Fruit fly (Drosophila melanogaster) whole organism, embryonic: ENCODE data around the gene Atx-1.

Source experiments
- Asciz ChIP-seq: fragments of 200-800 bp; sonication (Bioruptor generic); optimal IDR thresholded peaks from 2 replicates; lab custom pipeline; 2017; ENCODE audit warnings: missing biosample characterization, mild to moderate bottlenecking, missing genetic modification characterization, missing genetic modification reagents
- Atf6 ChIP-seq: fragments of 200-800 bp; sonication (Bioruptor generic); IDR thresholded peaks from 2 replicates; pipeline ENCODE4 v1.3.6; 2022; ENCODE audit warnings: missing biosample characterization, missing genetic modification characterization
- B-H1 ChIP-seq: fragments of 200-800 bp; sonication (Bioruptor generic); IDR thresholded peaks from 3 replicates; pipeline ENCODE4 v1.3.6; 2022; ENCODE audit warnings: missing biosample characterization, missing genetic modification characterization
- B-H2 ChIP-seq: fragments of 200-800 bp; sonication (Bioruptor generic); optimal IDR thresholded peaks from 2 replicates; lab custom pipeline; 2018; ENCODE audit warnings: missing biosample characterization, mild to moderate bottlenecking, missing genetic modification characterization
- CG10543 ChIP-seq: fragments of 200-800 bp; sonication (Bioruptor generic); optimal IDR thresholded peaks from 3 replicates; lab custom pipeline; 2017; ENCODE audit warnings: missing biosample characterization, mild to moderate bottlenecking, missing genetic modification characterization, moderate library complexity
- CG10654 ChIP-seq: fragments of 200-800 bp; sonication (Bioruptor generic); optimal IDR thresholded peaks from 2 replicates; lab custom pipeline; 2016; ENCODE audit warnings: missing biosample characterization, missing genetic modification characterization
- CG11085 ChIP-seq: fragments of 200-800 bp; sonication (Bioruptor generic); IDR thresholded peaks from 2 replicates; pipeline ENCODE4 v1.3.6; 2022; ENCODE audit warnings: missing biosample characterization, missing genetic modification characterization
- CG12391 ChIP-seq: fragments of 200-800 bp; sonication (Bioruptor generic); optimal IDR thresholded peaks from 3 replicates; lab custom pipeline; 2018; ENCODE audit warnings: missing biosample characterization, mild to moderate bottlenecking, missing genetic modification characterization, moderate library complexity
- CG13287 ChIP-seq: fragments of 200-800 bp; sonication (Bioruptor generic); IDR thresholded peaks from 2 replicates; pipeline ENCODE4 v1.3.6; 2022; ENCODE audit warnings: missing biosample characterization, missing genetic modification characterization; ENCODE audit not compliant: partially characterized antibody
- CG13296 ChIP-seq: fragments of 200-800 bp; sonication (Bioruptor generic); optimal IDR thresholded peaks from 3 replicates; lab custom pipeline; 2018; ENCODE audit warnings: missing biosample characterization, mild to moderate bottlenecking, missing genetic modification characterization
- CG14014 ChIP-seq: fragments of 200-800 bp; sonication (Bioruptor generic); IDR thresholded peaks from 2 replicates; pipeline ENCODE4 v1.3.6; 2022; ENCODE audit warnings: missing biosample characterization, missing genetic modification characterization
- CG15073 ChIP-seq: fragments of 200-800 bp; sonication (Bioruptor generic); optimal IDR thresholded peaks from 2 replicates; lab custom pipeline; 2016; ENCODE audit warnings: missing biosample characterization, missing genetic modification characterization
- CG15269 ChIP-seq: fragments of 200-800 bp; sonication (Bioruptor generic); optimal IDR thresholded peaks from 2 replicates; lab custom pipeline; 2018; ENCODE audit warnings: missing biosample characterization, mild to moderate bottlenecking, missing genetic modification characterization, moderate library complexity
- CG15514 ChIP-seq: fragments of 200-800 bp; sonication (Bioruptor generic); optimal IDR thresholded peaks from 3 replicates; lab custom pipeline; 2017; ENCODE audit warnings: missing biosample characterization, missing genetic modification characterization, mild to moderate bottlenecking, moderate library complexity, missing genetic modification reagents
- CG16813 ChIP-seq: fragments of 200-800 bp; sonication (Bioruptor generic); IDR thresholded peaks from 3 replicates; pipeline ENCODE4 v1.3.6; 2022; ENCODE audit warnings: missing biosample characterization, missing genetic modification characterization; ENCODE audit not compliant: partially characterized antibody
- CG17361 ChIP-seq: fragments of 200-800 bp; sonication (Bioruptor generic); IDR thresholded peaks from 3 replicates; pipeline ENCODE4 v1.3.6; 2022; ENCODE audit warnings: missing biosample characterization, missing genetic modification characterization
- CG17568 ChIP-seq: fragments of 200-800 bp; sonication (Bioruptor generic); optimal IDR thresholded peaks from 2 replicates; lab custom pipeline; 2018; ENCODE audit warnings: missing biosample characterization, mild to moderate bottlenecking, missing genetic modification characterization, moderate library complexity
- CG18476 ChIP-seq: fragments of 200-800 bp; sonication (Bioruptor generic); optimal IDR thresholded peaks from 2 replicates; lab custom pipeline; 2016; ENCODE audit warnings: missing biosample characterization, mild to moderate bottlenecking, missing genetic modification characterization
- CG2120 ChIP-seq: fragments of 200-800 bp; sonication (Bioruptor generic); optimal IDR thresholded peaks from 3 replicates; lab custom pipeline; 2016; ENCODE audit warnings: missing biosample characterization, missing genetic modification characterization
- CG33213 ChIP-seq: fragments of 200-800 bp; sonication (Bioruptor generic); optimal IDR thresholded peaks from 3 replicates; lab custom pipeline; 2016; ENCODE audit warnings: missing biosample characterization, missing genetic modification characterization
- CG4707 ChIP-seq: fragments of 200-800 bp; sonication (Bioruptor generic); optimal IDR thresholded peaks from 2 replicates; lab custom pipeline; 2018; ENCODE audit warnings: missing biosample characterization, mild to moderate bottlenecking, missing genetic modification characterization, moderate library complexity
- CG6854 ChIP-seq: fragments of 200-800 bp; sonication (Bioruptor generic); optimal IDR thresholded peaks from 3 replicates; lab custom pipeline; 2017; ENCODE audit warnings: missing biosample characterization, mild to moderate bottlenecking, missing genetic modification characterization
- CG7839 ChIP-seq: fragments of 200-800 bp; sonication (Bioruptor generic); optimal IDR thresholded peaks from 3 replicates; lab custom pipeline; 2018; ENCODE audit warnings: missing biosample characterization, mild to moderate bottlenecking, missing genetic modification characterization, moderate library complexity
- CG8290 ChIP-seq, 3 experiments: fragments of 200-800 bp; sonication (Bioruptor generic); optimal IDR thresholded peaks; 2 replicates each; lab custom pipeline; 2016 to 2019; ENCODE audit warnings: missing biosample characterization in 3 of 3, missing genetic modification characterization in 3 of 3, mild to moderate bottlenecking in 2 of 3, moderate library complexity in 1 of 3
- CG8388 ChIP-seq: fragments of 200-800 bp; sonication (Bioruptor generic); optimal IDR thresholded peaks from 2 replicates; lab custom pipeline; 2019; ENCODE audit warnings: missing biosample characterization, mild to moderate bottlenecking, missing genetic modification characterization, moderate library complexity
- CG9215 ChIP-seq: fragments of 200-800 bp; sonication (Bioruptor generic); IDR thresholded peaks from 2 replicates; pipeline ENCODE4 v1.3.6; 2022; ENCODE audit warnings: missing biosample characterization, missing genetic modification characterization
- CHES-1-like ChIP-seq: fragments of 200-800 bp; sonication (Bioruptor generic); optimal IDR thresholded peaks from 2 replicates; lab custom pipeline; 2016; ENCODE audit warnings: missing biosample characterization, missing genetic modification characterization
- GATAe ChIP-seq: fragments of 200-800 bp; sonication (Bioruptor generic); conservative IDR thresholded peaks from 2 replicates; pipeline ENCODE4 v1.3.6; 2022; ENCODE audit warnings: missing biosample characterization, missing genetic modification characterization
- Hsf ChIP-seq: fragments of 200-800 bp; sonication (Bioruptor generic); optimal IDR thresholded peaks from 3 replicates; lab custom pipeline; 2016; ENCODE audit warnings: missing biosample characterization, missing genetic modification characterization
- NC2β ChIP-seq: fragments of 200-800 bp; sonication (Bioruptor generic); optimal IDR thresholded peaks from 2 replicates; lab custom pipeline; 2016; ENCODE audit warnings: missing biosample characterization, missing genetic modification characterization
- Oaz ChIP-seq: fragments of 200-800 bp; sonication (Bioruptor generic); IDR thresholded peaks from 2 replicates; pipeline ENCODE4 v1.3.6; 2022; ENCODE audit warnings: missing biosample characterization, missing genetic modification characterization
- PHDP ChIP-seq: fragments of 200-800 bp; sonication (Bioruptor generic); optimal IDR thresholded peaks from 3 replicates; lab custom pipeline; 2018; ENCODE audit warnings: missing biosample characterization, mild to moderate bottlenecking, missing genetic modification characterization, moderate library complexity
- Rfx ChIP-seq: fragments of 200-800 bp; sonication (Bioruptor generic); IDR thresholded peaks from 2 replicates; pipeline ENCODE4 v1.3.6; 2022; ENCODE audit warnings: missing biosample characterization, missing genetic modification characterization
- Ssrp ChIP-seq: fragments of 200-800 bp; sonication (Bioruptor generic); optimal IDR thresholded peaks from 2 replicates; lab custom pipeline; 2018; ENCODE audit warnings: missing biosample characterization, mild to moderate bottlenecking, missing genetic modification characterization, moderate library complexity
- abd-A ChIP-seq: fragments of 200-800 bp; sonication (Bioruptor generic); optimal IDR thresholded peaks from 3 replicates; lab custom pipeline; 2019; ENCODE audit warnings: missing biosample characterization, mild to moderate bottlenecking, missing genetic modification characterization, moderate library complexity
- aop ChIP-seq: fragments of 200-800 bp; sonication (Bioruptor generic); IDR thresholded peaks from 2 replicates; pipeline ENCODE4 v1.3.6; 2022; ENCODE audit warnings: missing biosample characterization, missing genetic modification characterization
- ato ChIP-seq: fragments of 200-800 bp; sonication (Bioruptor generic); IDR thresholded peaks from 2 replicates; pipeline ENCODE4 v1.3.6; 2022; ENCODE audit warnings: missing biosample characterization, missing genetic modification characterization; ENCODE audit not compliant: partially characterized antibody
- dan ChIP-seq: fragments of 200-800 bp; sonication (Bioruptor generic); IDR thresholded peaks from 2 replicates; pipeline ENCODE4 v1.3.6; 2022; ENCODE audit warnings: missing biosample characterization, missing genetic modification characterization
- fd3F ChIP-seq: fragments of 200-800 bp; sonication (Bioruptor generic); optimal IDR thresholded peaks from 2 replicates; lab custom pipeline; 2018; ENCODE audit warnings: missing biosample characterization, mild to moderate bottlenecking, missing genetic modification characterization, moderate library complexity
- grau ChIP-seq: fragments of 200-800 bp; optimal IDR thresholded peaks from 3 replicates; lab custom pipeline; 2019; ENCODE audit warnings: missing biosample characterization, mild to moderate bottlenecking, missing genetic modification characterization, moderate library complexity
- hth ChIP-seq: fragments of >200 bp; optimal IDR thresholded peaks from 2 replicates; lab custom pipeline; 2017; ENCODE audit warnings: inconsistent platforms
- ken ChIP-seq: fragments of 200-800 bp; sonication (Bioruptor generic); IDR thresholded peaks from 3 replicates; pipeline ENCODE4 v1.3.6; 2022; ENCODE audit warnings: missing biosample characterization, missing genetic modification characterization
- klu ChIP-seq: fragments of 200-800 bp; sonication (Bioruptor generic); IDR thresholded peaks from 2 replicates; pipeline ENCODE4 v1.3.6; 2022; ENCODE audit warnings: missing biosample characterization, missing genetic modification characterization
- odd ChIP-seq: fragments of 200-800 bp; sonication (Bioruptor generic); optimal IDR thresholded peaks from 2 replicates; lab custom pipeline; 2017; ENCODE audit warnings: missing biosample characterization, mild to moderate bottlenecking, missing genetic modification characterization
- pho ChIP-seq: fragments of 200-800 bp; sonication (Bioruptor generic); optimal IDR thresholded peaks from 2 replicates; lab custom pipeline; 2016; ENCODE audit warnings: missing biosample characterization, missing genetic modification characterization
- stc ChIP-seq: fragments of 200-800 bp; sonication (Bioruptor generic); IDR thresholded peaks from 2 replicates; pipeline ENCODE4 v1.3.6; 2022; ENCODE audit warnings: missing biosample characterization, missing genetic modification characterization
- tgo ChIP-seq: fragments of 200-800 bp; sonication (Bioruptor generic); IDR thresholded peaks from 3 replicates; pipeline ENCODE4 v1.3.6; 2022; ENCODE audit warnings: missing biosample characterization, missing genetic modification characterization
- vvl ChIP-seq: fragments of 200-800 bp; sonication (Bioruptor generic); IDR thresholded peaks from 2 replicates; pipeline ENCODE4 v1.3.6; 2022; ENCODE audit warnings: missing biosample characterization, missing genetic modification characterization

The Atx-1 gene

dm6 chrX:6855366-6856200, 32.6 kb downstream of the Atx-1 start (continued):
- TF ChIP-seq CG17568 (peak; percentile 84), CG8290 (GFP tag; optimal IDR thresholded peaks at IDR 0.05; lab: Kevin White, UChicago) (peak; percentile 60), CG8290 (tag; optimal IDR thresholded peaks at IDR 0.05; lab: Kevin White, UChicago) (peak; percentile 8 to 42), Asciz (GFP tag; lab: Kevin White, UChicago) (peak; percentile 82), CG14014 (GFP tag; lab: Robert Waterston, UW) (peak; percentile 32; the same call in 1 of the 2 replicates), CG15073 (GFP tag; lab: Kevin White, UChicago) (no peak), CG2120 (GFP tag; lab: Kevin White, UChicago) (peak; percentile 80), pho (GFP tag; lab: Kevin White, UChicago) (peak; percentile 70), Rfx (peak; percentile 26; the same call in 1 of the 2 replicates), Atf6 (peak; percentile 84), odd (GFP tag; lab: Kevin White, UChicago) (peak; percentile 83), abd-A (peak; percentile 93), CG17361 (peak; percentile 89), B-H2 (peak; percentile 14), CG6854 (GFP tag; lab: Kevin White, UChicago) (peak; percentile 67), klu (GFP tag; lab: Robert Waterston, UW) (no peak), CG13287 (GFP tag; lab: Robert Waterston, UW) (no peak), tgo (GFP tag; lab: Robert Waterston, UW) (peak; percentile 52), B-H1 (GFP tag; lab: Robert Waterston, UW) (peak; percentile 56), CG10543 (peak; percentile 81), CG16813 (no peak), CG18476 (peak; percentile 70), Hsf (GFP tag; lab: Kevin White, UChicago) (peak; percentile 88), hth (lab: Kevin White, UChicago) (no peak), PHDP (tag; lab: Kevin White, UChicago) (peak; percentile 92), CG4707 (GFP tag; lab: Kevin White, UChicago) (peak; percentile 81), fd3F (GFP tag; lab: Kevin White, UChicago) (peak; percentile 91), CG11085 (no peak), vvl (GFP tag; lab: Robert Waterston, UW) (peak; percentile 67; the same call in 1 of the 2 replicates), grau (peak; percentile 93), CG15269 (tag; lab: Kevin White, UChicago) (peak; percentile 96), CG8388 (GFP tag; lab: Kevin White, UChicago) (peak; percentile 78), Oaz (no peak; the same call in none of the 2 replicates), NC2β (peak; percentile 61), ken (GFP tag; lab: Robert Waterston, UW) (peak; percentile 65; the same call in 2 of the 3 replicates), CG12391 (tag; lab: Kevin White, UChicago) (peak; percentile 93), CG15514 (GFP tag; lab: Kevin White, UChicago) (peak; percentile 29), CG33213 (GFP tag; lab: Kevin White, UChicago) (peak; percentile 60), aop (no peak), dan (GFP tag; lab: Robert Waterston, UW) (no peak), CG10654 (GFP tag; lab: Kevin White, UChicago) (peak; percentile 29), CG7839 (tag; lab: Kevin White, UChicago) (peak; percentile 96), CHES-1-like (GFP tag; lab: Kevin White, UChicago) (peak; percentile 59), GATAe (GFP tag; lab: Robert Waterston, UW) (no peak), CG13296 (GFP tag; lab: Kevin White, UChicago) (peak; percentile 71), ato (no peak), stc (peak; percentile 67; the same call in 1 of the 2 replicates), Ssrp (peak; percentile 95), CG9215 (GFP tag; lab: Robert Waterston, UW) (0 out of 2 replicates have a peak, but pooled peaks have one; percentile 19)
